Fruit fly (Drosophila melanogaster): Measurements from ENCODE around the gene Cox17.
A peak's percentile ranks its signal among the peaks of the same experiment; 100 is the strongest.

DNA sequence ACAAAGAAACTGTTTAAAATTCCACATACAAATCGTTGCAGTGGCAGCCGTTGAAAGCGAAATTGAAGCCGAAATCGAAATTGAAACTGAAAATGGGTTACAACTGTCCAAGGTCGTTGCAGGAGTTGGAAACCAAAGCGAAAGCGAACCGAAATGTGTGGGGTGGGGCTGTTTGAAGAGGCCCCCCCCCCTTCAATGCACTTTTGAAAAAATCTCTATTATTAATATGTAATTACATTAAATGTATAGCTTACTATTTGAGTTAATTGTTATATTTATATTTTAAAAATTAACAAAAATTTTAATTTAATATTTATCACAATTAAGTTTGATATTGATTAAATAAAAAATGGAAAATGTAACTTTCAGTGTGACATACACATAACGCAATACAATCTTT lies 37.2 kb upstream of the Cox17 start:
- TF ChIP-seq twi (tag; optimal IDR thresholded peaks at IDR 0.05) (no peak), Sin3A (optimal IDR thresholded peaks at IDR 0.05) (no peak), Dbx (GFP tag; IDR thresholded peaks at IDR 0.05) (no peak), MESR4 (GFP tag; optimal IDR thresholded peaks at IDR 0.05) (no peak), Ets65A (GFP tag) (no peak), CG7839 (tag; optimal IDR thresholded peaks at IDR 0.05) (peak; percentile 46), CG9932 (GFP tag; IDR thresholded peaks at IDR 0.05) (no peak)

All from whole organism, embryonic.